Worm (Caenorhabditis elegans) whole organism, L3 larva: ENCODE data around the gene tbx-31.
"Not testable (repeated sequence)": the region's sequence is repeated elsewhere in the genome, so short reads cannot be mapped to it uniquely, and the experiment has no call there.

Source experiments
- R02D3.7 ChIP-seq: fragments of 150-350 bp; optimal IDR thresholded peaks from 2 replicates; lab custom pipeline; 2014; ENCODE audit warnings: missing biosample characterization, missing genetic modification characterization
- ZK546.5 ChIP-seq: sonication (generic microtip); optimal IDR thresholded peaks from 2 replicates; lab custom pipeline; 2017; ENCODE audit warnings: missing biosample characterization, missing genetic modification characterization
- aly-2 ChIP-seq: fragments of 150-350 bp; optimal IDR thresholded peaks from 2 replicates; lab custom pipeline; 2014; ENCODE audit warnings: missing biosample characterization, missing genetic modification characterization
- ama-1 ChIP-seq: fragments of 150-350 bp; optimal IDR thresholded peaks from 2 replicates; lab custom pipeline; 2018
- ceh-16 ChIP-seq: sonication (generic microtip); optimal IDR thresholded peaks from 2 replicates; lab custom pipeline; 2017; ENCODE audit warnings: missing biosample characterization, missing genetic modification characterization
- ceh-28 ChIP-seq: fragments of 150-350 bp; optimal IDR thresholded peaks from 2 replicates; lab custom pipeline; 2014; ENCODE audit warnings: missing biosample characterization, missing genetic modification reagents, missing genetic modification characterization
- ceh-9 ChIP-seq: sonication (generic microtip); optimal IDR thresholded peaks from 2 replicates; lab custom pipeline; 2018; ENCODE audit warnings: missing biosample characterization, missing genetic modification characterization
- daf-12 ChIP-seq: fragments of 150-350 bp; optimal IDR thresholded peaks from 2 replicates; lab custom pipeline; 2014; ENCODE audit warnings: missing biosample characterization, missing genetic modification reagents, missing genetic modification characterization
- egl-27 ChIP-seq: sonication (generic microtip); optimal IDR thresholded peaks from 4 replicates; lab custom pipeline; 2017; ENCODE audit warnings: missing biosample characterization, missing genetic modification reagents, missing genetic modification characterization
- elt-1 ChIP-seq: fragments of 150-350 bp; optimal IDR thresholded peaks from 2 replicates; lab custom pipeline; 2014; ENCODE audit warnings: missing biosample characterization, missing genetic modification characterization
- elt-3 ChIP-seq, 3 experiments: fragments of 150-350 bp in 1 of 3; sonication (generic microtip) in 2 of 3; optimal IDR thresholded peaks; 2 replicates in 2 of 3; 4 replicates in 1 of 3; lab custom pipeline; 2014 to 2017; ENCODE audit warnings: missing biosample characterization in 3 of 3, missing genetic modification characterization in 3 of 3
- eor-1 ChIP-seq, 2 experiments: fragments of 150-350 bp; optimal IDR thresholded peaks; 2 replicates each; lab custom pipeline; 2014 to 2018; ENCODE audit warnings: missing biosample characterization in 2 of 2, missing genetic modification characterization in 2 of 2
- fkh-10 ChIP-seq: sonication (generic microtip); optimal IDR thresholded peaks from 2 replicates; lab custom pipeline; 2017; ENCODE audit warnings: missing biosample characterization, missing genetic modification reagents, missing genetic modification characterization
- fkh-2 ChIP-seq: fragments of 150-350 bp; optimal IDR thresholded peaks from 2 replicates; lab custom pipeline; 2014; ENCODE audit warnings: missing biosample characterization, missing genetic modification reagents, missing genetic modification characterization
- fos-1 ChIP-seq: fragments of 150-350 bp; optimal IDR thresholded peaks from 2 replicates; lab custom pipeline; 2014; ENCODE audit warnings: missing biosample characterization, missing genetic modification characterization
- hmg-11 ChIP-seq: sonication (generic microtip); optimal IDR thresholded peaks from 2 replicates; lab custom pipeline; 2016; ENCODE audit warnings: missing genetic modification characterization, missing compliant biosample characterization
- jun-1 ChIP-seq: fragments of 150-350 bp; optimal IDR thresholded peaks from 2 replicates; lab custom pipeline; 2014; ENCODE audit warnings: missing biosample characterization, missing genetic modification reagents, missing genetic modification characterization
- lin-15B ChIP-seq: fragments of 150-350 bp; optimal IDR thresholded peaks from 2 replicates; lab custom pipeline; 2014; ENCODE audit warnings: missing biosample characterization, missing genetic modification characterization
- lin-39 ChIP-seq: fragments of 150-350 bp; optimal IDR thresholded peaks from 2 replicates; lab custom pipeline; 2018; ENCODE audit warnings: missing biosample characterization, missing genetic modification reagents, missing genetic modification characterization
- mdl-1 ChIP-seq: fragments of 150-350 bp; optimal IDR thresholded peaks from 2 replicates; lab custom pipeline; 2014; ENCODE audit warnings: missing biosample characterization, missing genetic modification characterization
- mml-1 ChIP-seq: fragments of 150-350 bp; sonication (generic microtip); optimal IDR thresholded peaks from 3 replicates; lab custom pipeline; 2014; ENCODE audit warnings: missing biosample characterization, missing genetic modification characterization
- nfya-1 ChIP-seq: sonication (generic microtip); optimal IDR thresholded peaks from 2 replicates; lab custom pipeline; 2017; ENCODE audit warnings: missing genetic modification characterization, mild to moderate bottlenecking, missing compliant biosample characterization, antibody characterized with exemption, moderate library complexity; ENCODE audit not compliant: insufficient read depth
- nhr-11 ChIP-seq: fragments of 150-350 bp; optimal IDR thresholded peaks from 2 replicates; lab custom pipeline; 2014; ENCODE audit warnings: missing biosample characterization, missing genetic modification characterization
- nhr-23 ChIP-seq: fragments of 150-350 bp; optimal IDR thresholded peaks from 2 replicates; lab custom pipeline; 2014; ENCODE audit warnings: missing biosample characterization, missing genetic modification reagents, missing genetic modification characterization
- nhr-25 ChIP-seq: sonication (generic microtip); optimal IDR thresholded peaks from 2 replicates; lab custom pipeline; 2017; ENCODE audit warnings: missing biosample characterization, missing genetic modification characterization
- nhr-28 ChIP-seq: fragments of 150-350 bp; optimal IDR thresholded peaks from 2 replicates; lab custom pipeline; 2014; ENCODE audit warnings: missing biosample characterization, missing genetic modification characterization
- nhr-76 ChIP-seq: fragments of 150-350 bp; sonication (generic microtip); optimal IDR thresholded peaks from 5 replicates; lab custom pipeline; 2014; ENCODE audit warnings: missing biosample characterization, missing genetic modification characterization
- pha-4 ChIP-seq: fragments of 150-350 bp; optimal IDR thresholded peaks from 2 replicates; lab custom pipeline; 2014; ENCODE audit warnings: missing biosample characterization, missing genetic modification reagents, missing genetic modification characterization
- pqm-1 ChIP-seq: fragments of 150-350 bp; optimal IDR thresholded peaks from 2 replicates; lab custom pipeline; 2017; ENCODE audit warnings: missing biosample characterization, missing genetic modification characterization, inconsistent platforms
- skn-1 ChIP-seq: fragments of 150-350 bp; optimal IDR thresholded peaks from 2 replicates; lab custom pipeline; 2014; ENCODE audit warnings: missing biosample characterization, missing genetic modification characterization
- unc-39 ChIP-seq: sonication (generic microtip); optimal IDR thresholded peaks from 4 replicates; lab custom pipeline; 2017; ENCODE audit warnings: missing biosample characterization, missing genetic modification characterization
- unc-62 ChIP-seq: fragments of 150-350 bp; sonication (generic microtip); optimal IDR thresholded peaks from 4 replicates; lab custom pipeline; 2014; ENCODE audit warnings: missing biosample characterization, missing genetic modification reagents, missing genetic modification characterization
- zag-1 ChIP-seq: fragments of 150-350 bp; optimal IDR thresholded peaks from 2 replicates; lab custom pipeline; 2014; ENCODE audit warnings: missing biosample characterization, missing genetic modification characterization
- ztf-11 ChIP-seq: fragments of 150-350 bp; optimal IDR thresholded peaks from 2 replicates; lab custom pipeline; 2014; ENCODE audit warnings: missing biosample characterization, missing genetic modification characterization

Gene tbx-31

ce11 chrX:1696879-1697278, 22.9 kb upstream of the tbx-31 start, which contains the start of gene C36C9.4:
C36C9.4 (minus strand) TSS chrX:1696979.
- TF ChIP-seq ceh-9; ama-1 (lab: Kevin White, UChicago); lin-15B (tag; lab: Kevin White, UChicago): not testable (repeated sequence)
- TF ChIP-seq, all 47 proteins: peak for 0; not testable (repeated sequence) for 47

ce11 chrX:1690894-1691293, 16.9 kb upstream of the tbx-31 start, which contains the start of gene C36C9.6:
C36C9.6 (minus strand) TSS chrX:1690994.
- TF ChIP-seq jun-1 (tag; lab: Kevin White, UChicago); nhr-23 (tag; lab: Kevin White, UChicago); fkh-10 (GFP tag; lab: Kevin White, UChicago): not testable (repeated sequence)

- not testable (repeated sequence) for TF ChIP-seq ZK546.5 (tag; lab: Kevin White, UChicago); nhr-28; nhr-23 (tag; lab: Kevin White, UChicago)
Measured at ce11 chrX:1689996-1690395, 16.0 kb upstream of the tbx-31 start, which contains the start of gene C36C9.12. C36C9.12 (minus strand) TSS chrX:1690096.

ce11 chrX:1687079-1687478, 13.1 kb upstream of the tbx-31 start, which contains the start of gene C36C9.11:
C36C9.11 (plus strand) TSS chrX:1687379.
- TF ChIP-seq lin-39, unc-39, mml-1 (tag; lab: Kevin White, UChicago): not testable (repeated sequence)

- TF ChIP-seq ceh-28 (tag; lab: Kevin White, UChicago): no peak
- no peak for TF ChIP-seq pha-4
- TF ChIP-seq ZK546.5 (tag; lab: Kevin White, UChicago): no peak
- TF ChIP-seq R02D3.7: no peak
- no peak for TF ChIP-seq skn-1 (tag; lab: Kevin White, UChicago)
- TF ChIP-seq aly-2: no peak
- TF ChIP-seq egl-27 (tag; lab: Kevin White, UChicago): no peak
- no peak for TF ChIP-seq ztf-11
- no peak for TF ChIP-seq zag-1 (tag; lab: Kevin White, UChicago)
- no peak for TF ChIP-seq unc-62 (GFP tag; lab: Kevin White, UChicago)
- no peak for TF ChIP-seq lin-15B (tag; lab: Kevin White, UChicago)
- TF ChIP-seq mdl-1 (tag; lab: Kevin White, UChicago): no peak
Measured at ce11 chrX:1682558-1682957, 8.6 kb upstream of the tbx-31 start, which contains the start of gene meg-4. meg-4 (plus strand) TSS chrX:1682954.

ce11 chrX:1678021-1678420, 4.1 kb upstream of the tbx-31 start, which contains the start of gene fbxa-170:
fbxa-170 (minus strand) TSS chrX:1678121.
- no peak for TF ChIP-seq fkh-10 (GFP tag; lab: Kevin White, UChicago)
- no peak for TF ChIP-seq unc-62 (GFP tag; lab: Kevin White, UChicago)
- no peak for TF ChIP-seq hmg-11
- no peak for TF ChIP-seq fos-1
- TF ChIP-seq elt-1 (tag; lab: Kevin White, UChicago): no peak
- TF ChIP-seq aly-2: no peak
- no peak for TF ChIP-seq nfya-1 (tag; lab: Kevin White, UChicago)
- TF ChIP-seq eor-1 (tag; optimal IDR thresholded peaks at IDR 0.05; lab: Kevin White, UChicago): no peak
- no peak for TF ChIP-seq nhr-23 (tag; lab: Kevin White, UChicago)
- no peak for TF ChIP-seq fkh-2 (tag; lab: Kevin White, UChicago)
- TF ChIP-seq zag-1 (tag; lab: Kevin White, UChicago): no peak

- no peak for TF ChIP-seq pha-4
- TF ChIP-seq nhr-25 (tag; lab: Kevin White, UChicago): no peak
- no peak for TF ChIP-seq elt-3 (tag; optimal IDR thresholded peaks at IDR 0.05; lab: Kevin White, UChicago)
- no peak for TF ChIP-seq ZK546.5 (tag; lab: Kevin White, UChicago)
- TF ChIP-seq nhr-76 (tag; lab: Kevin White, UChicago): no peak
- TF ChIP-seq nhr-28: no peak
- TF ChIP-seq unc-62 (GFP tag; lab: Kevin White, UChicago): no peak
- no peak for TF ChIP-seq elt-1 (tag; lab: Kevin White, UChicago)
- TF ChIP-seq pqm-1 (tag; lab: Kevin White, UChicago): no peak
- no peak for TF ChIP-seq ceh-16 (tag; lab: Kevin White, UChicago)
- TF ChIP-seq fkh-2 (tag; lab: Kevin White, UChicago): no peak
- TF ChIP-seq mml-1 (tag; lab: Kevin White, UChicago): no peak
- TF ChIP-seq nhr-11 (tag; lab: Kevin White, UChicago): no peak
- no peak for TF ChIP-seq lin-15B (tag; lab: Kevin White, UChicago)
- TF ChIP-seq unc-39 (tag; lab: Kevin White, UChicago): no peak
- TF ChIP-seq ama-1 (lab: Kevin White, UChicago): no peak
- TF ChIP-seq hmg-11: no peak
- TF ChIP-seq daf-12: no peak
- TF ChIP-seq nhr-23 (tag; lab: Kevin White, UChicago): no peak
- TF ChIP-seq mdl-1 (tag; lab: Kevin White, UChicago): no peak
- TF ChIP-seq, all 47 proteins: peak for 0
Measured at ce11 chrX:1675879-1676278, 1.9 kb upstream of the tbx-31 start.
